Worm (Caenorhabditis elegans): ENCODE measurements around the gene F56C9.3.

The F56C9.3 gene

DNA sequence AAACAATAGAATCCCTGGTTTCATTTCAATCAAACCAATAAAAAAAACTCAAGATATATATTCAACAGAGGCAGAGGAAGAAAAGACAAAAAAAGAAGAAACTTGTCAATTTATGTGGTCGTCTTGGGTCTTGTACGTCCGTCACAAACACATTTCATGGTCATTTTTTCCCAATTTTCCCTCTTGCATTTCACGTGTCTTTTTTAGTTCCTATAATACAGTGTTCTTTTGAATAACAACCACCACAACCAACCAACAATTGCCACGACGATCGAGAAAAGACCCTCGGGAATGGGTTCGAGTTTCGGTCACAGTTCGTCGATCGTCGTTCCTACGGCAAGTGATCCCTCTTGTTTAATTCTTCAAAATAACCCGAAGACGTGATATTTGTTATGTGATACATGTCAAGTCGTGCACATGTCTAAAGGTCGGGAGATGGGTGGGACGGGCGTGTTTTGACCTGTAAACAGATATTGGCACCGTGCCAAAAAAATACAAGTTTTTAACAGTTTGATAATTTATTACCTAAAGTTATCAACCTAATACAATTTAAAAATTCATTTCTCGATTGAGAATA, 14.9 kb upstream of the F56C9.3 start:
- TF ChIP-seq pax-3 (tag; optimal IDR thresholded peaks at IDR 0.05) (no peak), rnt-1 (tag; optimal IDR thresholded peaks at IDR 0.05) (no peak), ztf-11 (tag; optimal IDR thresholded peaks at IDR 0.05) (no peak), sox-4 (tag; optimal IDR thresholded peaks at IDR 0.05) (no peak), ceh-63 (GFP tag; optimal IDR thresholded peaks at IDR 0.05) (no peak), elt-2 (tag; optimal IDR thresholded peaks at IDR 0.05) (no peak), mab-9 (GFP tag; IDR thresholded peaks at IDR 0.05) (no peak), lin-13 (GFP tag; optimal IDR thresholded peaks at IDR 0.05) (no peak), fkh-4 (tag; optimal IDR thresholded peaks at IDR 0.05; ENCODE audit: borderline replicate concordance) (no peak), unc-86 (tag; optimal IDR thresholded peaks at IDR 0.05) (no peak), nhr-71 (tag; optimal IDR thresholded peaks at IDR 0.05) (peak; percentile 26), nhr-20 (tag; optimal IDR thresholded peaks at IDR 0.05) (peak; percentile 66), alr-1 (tag; optimal IDR thresholded peaks at IDR 0.05; ENCODE audit: borderline replicate concordance) (no peak), nhr-84 (tag; optimal IDR thresholded peaks at IDR 0.05) (no peak), hpl-2 (GFP tag; optimal IDR thresholded peaks at IDR 0.05) (no peak), ama-1 (optimal IDR thresholded peaks at IDR 0.05) (no peak), unc-30 (tag; optimal IDR thresholded peaks at IDR 0.05) (no peak), egl-27 (tag; optimal IDR thresholded peaks at IDR 0.05) (no peak), unc-98 (GFP tag; IDR thresholded peaks at IDR 0.05) (no peak), ces-1 (GFP tag; optimal IDR thresholded peaks at IDR 0.05) (no peak), zip-4 (GFP tag; optimal IDR thresholded peaks at IDR 0.05) (no peak), nhr-28 (tag; optimal IDR thresholded peaks at IDR 0.05) (no peak), tbx-2 (tag; optimal IDR thresholded peaks at IDR 0.05) (no peak), snu-23 (GFP tag; optimal IDR thresholded peaks at IDR 0.05) (peak; percentile 26), mdl-1 (tag; optimal IDR thresholded peaks at IDR 0.05) (no peak), zag-1 (tag; optimal IDR thresholded peaks at IDR 0.05) (no peak), grh-1 (GFP tag; IDR thresholded peaks at IDR 0.05) (no peak), xbp-1 (tag; optimal IDR thresholded peaks at IDR 0.05) (peak; percentile 89), aly-2 (tag; optimal IDR thresholded peaks at IDR 0.05) (no peak), hlh-4 (tag; optimal IDR thresholded peaks at IDR 0.05) (no peak), vab-15 (tag; optimal IDR thresholded peaks at IDR 0.05) (no peak), snpc-4 (tag; optimal IDR thresholded peaks at IDR 0.05) (no peak), lsy-2 (tag; optimal IDR thresholded peaks at IDR 0.05) (peak in 1 of 2 experiments; percentile 2), ztf-4 (tag; optimal IDR thresholded peaks at IDR 0.05) (no peak), lin-14 (GFP tag; optimal IDR thresholded peaks at IDR 0.05) (peak; percentile 63), jun-1 (tag; optimal IDR thresholded peaks at IDR 0.05) (no peak), pqm-1 (tag; optimal IDR thresholded peaks at IDR 0.05) (no peak), nhr-85 (tag) (peak; percentile 70), fos-1 (tag; optimal IDR thresholded peaks at IDR 0.05) (no peak), mep-1 (tag; optimal IDR thresholded peaks at IDR 0.05) (peak; percentile 38), lin-35 (GFP tag; optimal IDR thresholded peaks at IDR 0.05) (peak in 1 of 2 experiments; percentile 7), hlh-17 (GFP tag; optimal IDR thresholded peaks at IDR 0.05; ENCODE audit: borderline replicate concordance) (no peak), aha-1 (tag; optimal IDR thresholded peaks at IDR 0.05) (no peak), lin-39 (tag; optimal IDR thresholded peaks at IDR 0.05) (no peak), tlp-1 (tag; optimal IDR thresholded peaks at IDR 0.05) (no peak), ceh-88 (GFP tag; IDR thresholded peaks at IDR 0.05) (no peak), lir-3 (tag; optimal IDR thresholded peaks at IDR 0.05; ENCODE audit: poor library complexity) (no peak), skn-1 (tag; optimal IDR thresholded peaks at IDR 0.05) (no peak), nhr-237 (tag; optimal IDR thresholded peaks at IDR 0.05) (no peak), nhr-77 (tag; optimal IDR thresholded peaks at IDR 0.05) (no peak), nhr-11 (tag; optimal IDR thresholded peaks at IDR 0.05) (no peak), nhr-47 (tag; optimal IDR thresholded peaks at IDR 0.05) (no peak), irx-1 (tag; optimal IDR thresholded peaks at IDR 0.05) (no peak), ceh-82 (tag; optimal IDR thresholded peaks at IDR 0.05) (no peak)

All from whole organism, L1 larva.